Fruit fly (Drosophila melanogaster) whole organism, embryonic: Measurements from ENCODE around the gene ND-13A.
A peak's percentile ranks its signal among the peaks of the same experiment; 100 is the strongest.

Experiments used
- ATbp ChIP-seq: fragments of 200-800 bp; sonication (Bioruptor generic); optimal IDR thresholded peaks from 2 replicates; lab custom pipeline; 2017; ENCODE audit warnings: missing biosample characterization, mild to moderate bottlenecking, missing genetic modification characterization, missing genetic modification reagents
- Awh ChIP-seq: fragments of 200-800 bp; sonication (Bioruptor generic); IDR thresholded peaks from 2 replicates; pipeline ENCODE4, ENCODE4 v1.3.6; 2022; ENCODE audit warnings: missing biosample characterization, missing genetic modification characterization
- Blimp-1 ChIP-seq: fragments of 200-800 bp; sonication (Bioruptor generic); optimal IDR thresholded peaks from 3 replicates; lab custom pipeline; 2018; ENCODE audit warnings: missing biosample characterization, missing genetic modification characterization, mild to moderate bottlenecking, moderate library complexity, missing genetic modification reagents
- CG10366 ChIP-seq: fragments of 200-800 bp; sonication (Bioruptor generic); IDR thresholded peaks from 2 replicates; pipeline ENCODE4 v1.3.6; 2022; ENCODE audit warnings: missing biosample characterization, missing genetic modification characterization
- CG10565 ChIP-seq: fragments of 200-800 bp; sonication (Bioruptor generic); optimal IDR thresholded peaks from 3 replicates; lab custom pipeline; 2016; ENCODE audit warnings: missing biosample characterization, mild to moderate bottlenecking, missing genetic modification characterization
- CG11398 ChIP-seq: fragments of 200-800 bp; sonication (Bioruptor generic); optimal IDR thresholded peaks from 2 replicates; lab custom pipeline; 2016; ENCODE audit warnings: missing biosample characterization, missing genetic modification characterization
- CG12219 ChIP-seq: fragments of 200-800 bp; sonication (Bioruptor generic); optimal IDR thresholded peaks from 3 replicates; lab custom pipeline; 2018; ENCODE audit warnings: missing biosample characterization, mild to moderate bottlenecking, missing genetic modification characterization
- CG12236 ChIP-seq: fragments of 200-800 bp; sonication (Bioruptor generic); optimal IDR thresholded peaks from 2 replicates; lab custom pipeline; 2016; ENCODE audit warnings: missing biosample characterization, missing genetic modification characterization
- CG14050 ChIP-seq: fragments of 200-800 bp; sonication (Bioruptor generic); IDR thresholded peaks from 3 replicates; pipeline ENCODE4 v1.3.6; 2022; ENCODE audit warnings: missing biosample characterization, missing genetic modification characterization
- CG14860 ChIP-seq: fragments of 200-800 bp; sonication (Bioruptor generic); IDR thresholded peaks from 3 replicates; pipeline ENCODE4 v1.3.6; 2022; ENCODE audit warnings: missing biosample characterization, missing genetic modification characterization; ENCODE audit not compliant: partially characterized antibody
- CG15514 ChIP-seq: fragments of 200-800 bp; sonication (Bioruptor generic); optimal IDR thresholded peaks from 3 replicates; lab custom pipeline; 2017; ENCODE audit warnings: missing biosample characterization, missing genetic modification characterization, mild to moderate bottlenecking, moderate library complexity, missing genetic modification reagents
- CG18011 ChIP-seq: fragments of 200-800 bp; sonication (Bioruptor generic); optimal IDR thresholded peaks from 2 replicates; lab custom pipeline; 2017; ENCODE audit warnings: missing biosample characterization, missing genetic modification characterization, mild to moderate bottlenecking, moderate library complexity, missing genotype
- CG18262 ChIP-seq: fragments of 200-800 bp; optimal IDR thresholded peaks from 3 replicates; lab custom pipeline; 2019; ENCODE audit warnings: missing biosample characterization, mild to moderate bottlenecking, missing genetic modification characterization, moderate library complexity
- CG18599 ChIP-seq: fragments of 200-800 bp; sonication (Bioruptor generic); optimal IDR thresholded peaks from 3 replicates; lab custom pipeline; 2017; ENCODE audit warnings: missing biosample characterization, missing genetic modification characterization, mild to moderate bottlenecking, moderate library complexity, missing genetic modification reagents
- CG2120 ChIP-seq: fragments of 200-800 bp; sonication (Bioruptor generic); optimal IDR thresholded peaks from 3 replicates; lab custom pipeline; 2016; ENCODE audit warnings: missing biosample characterization, missing genetic modification characterization
- CG30431 ChIP-seq: fragments of 200-800 bp; sonication (Bioruptor generic); optimal IDR thresholded peaks from 2 replicates; lab custom pipeline; 2017; ENCODE audit warnings: missing biosample characterization, missing genetic modification characterization
- CG4328 ChIP-seq: fragments of 200-800 bp; sonication (Bioruptor generic); optimal IDR thresholded peaks from 3 replicates; lab custom pipeline; 2017; ENCODE audit warnings: missing biosample characterization, missing genetic modification reagents, missing genetic modification characterization
- CG4360 ChIP-seq: fragments of 200-800 bp; sonication (Bioruptor generic); IDR thresholded peaks from 2 replicates; pipeline ENCODE4 v1.3.6; 2022; ENCODE audit warnings: missing biosample characterization, missing genetic modification characterization
- CG4424 ChIP-seq: fragments of 200-800 bp; sonication (Bioruptor generic); optimal IDR thresholded peaks from 3 replicates; lab custom pipeline; 2016; ENCODE audit warnings: missing biosample characterization, missing genetic modification characterization
- CG8944 ChIP-seq: fragments of 200-800 bp; sonication (Bioruptor generic); optimal IDR thresholded peaks from 3 replicates; lab custom pipeline; 2016; ENCODE audit warnings: missing biosample characterization, missing genetic modification characterization
- D ChIP-seq, 2 experiments: fragments of 200-800 bp in 1 of 2; fragments of >200 bp in 1 of 2; sonication (Bioruptor generic) in 1 of 2; optimal IDR thresholded peaks; 2 replicates in 1 of 2; 3 replicates in 1 of 2; lab custom pipeline; 2017; ENCODE audit warnings: mild to moderate bottlenecking in 1 of 2, missing biosample characterization in 1 of 2, missing genetic modification characterization in 1 of 2, missing genetic modification reagents in 1 of 2
- D19A ChIP-seq: fragments of 200-800 bp; optimal IDR thresholded peaks from 3 replicates; lab custom pipeline; 2019; ENCODE audit warnings: missing biosample characterization, mild to moderate bottlenecking, missing genetic modification characterization, moderate library complexity
- Doc3 ChIP-seq: fragments of 200-800 bp; sonication (Bioruptor generic); IDR thresholded peaks from 3 replicates; pipeline ENCODE4 v1.3.6; 2022; ENCODE audit warnings: missing biosample characterization, missing genetic modification characterization; ENCODE audit not compliant: partially characterized antibody
- Elba2 ChIP-seq: fragments of 200-800 bp; sonication (Bioruptor generic); optimal IDR thresholded peaks from 3 replicates; lab custom pipeline; 2016; ENCODE audit warnings: missing biosample characterization, missing genetic modification characterization
- Hsf ChIP-seq: fragments of 200-800 bp; sonication (Bioruptor generic); optimal IDR thresholded peaks from 3 replicates; lab custom pipeline; 2016; ENCODE audit warnings: missing biosample characterization, missing genetic modification characterization
- Ravus ChIP-seq: fragments of 200-800 bp; sonication (Bioruptor generic); IDR thresholded peaks from 2 replicates; pipeline ENCODE4 v1.3.6; 2022; ENCODE audit warnings: missing biosample characterization, missing genetic modification characterization
- Trl ChIP-seq, 3 experiments: fragments of >200 bp in 2 of 3; fragments of 200-800 bp in 1 of 3; sonication (Bioruptor generic) in 1 of 3; optimal IDR thresholded peaks; 2 replicates in 1 of 3; 3 replicates in 2 of 3; lab custom pipeline; 2016 to 2017; ENCODE audit warnings: missing biosample characterization in 1 of 3, missing genetic modification characterization in 1 of 3
- Xrp1 ChIP-seq: fragments of 200-800 bp; sonication (Bioruptor generic); IDR thresholded peaks from 2 replicates; pipeline ENCODE4 v1.3.6; 2022; ENCODE audit warnings: missing biosample characterization, missing genetic modification characterization
- abd-A ChIP-seq: fragments of 200-800 bp; sonication (Bioruptor generic); optimal IDR thresholded peaks from 3 replicates; lab custom pipeline; 2019; ENCODE audit warnings: missing biosample characterization, mild to moderate bottlenecking, missing genetic modification characterization, moderate library complexity
- chif ChIP-seq, 2 experiments: fragments of 200-800 bp; sonication (Bioruptor generic); optimal IDR thresholded peaks; 3 replicates each; lab custom pipeline; 2016; ENCODE audit warnings: missing biosample characterization in 2 of 2, missing genetic modification characterization in 2 of 2
- chm ChIP-seq: fragments of 200-800 bp; sonication (Bioruptor generic); IDR thresholded peaks from 2 replicates; pipeline ENCODE4 v1.3.6; 2022; ENCODE audit warnings: missing biosample characterization, missing genetic modification characterization
- croc ChIP-seq: fragments of 200-800 bp; sonication (Bioruptor generic); conservative IDR thresholded peaks from 3 replicates; pipeline ENCODE4 v1.3.6; 2022; ENCODE audit warnings: missing biosample characterization, missing genetic modification characterization
- gcm ChIP-seq: fragments of 200-800 bp; sonication (Bioruptor generic); optimal IDR thresholded peaks from 2 replicates; lab custom pipeline; 2019; ENCODE audit warnings: missing biosample characterization, mild to moderate bottlenecking, missing genetic modification characterization, moderate library complexity
- hbn ChIP-seq: fragments of 200-800 bp; sonication (Bioruptor generic); IDR thresholded peaks from 2 replicates; pipeline ENCODE4 v1.3.6; 2022; ENCODE audit warnings: missing biosample characterization, missing genetic modification characterization; ENCODE audit not compliant: partially characterized antibody
- hth ChIP-seq: fragments of >200 bp; optimal IDR thresholded peaks from 2 replicates; lab custom pipeline; 2017; ENCODE audit warnings: inconsistent platforms
- ind ChIP-seq: fragments of 200-800 bp; sonication (Bioruptor generic); optimal IDR thresholded peaks from 3 replicates; lab custom pipeline; 2016; ENCODE audit warnings: missing biosample characterization, missing genetic modification characterization
- jing ChIP-seq: fragments of 200-800 bp; sonication (Bioruptor generic); optimal IDR thresholded peaks from 2 replicates; lab custom pipeline; 2018; ENCODE audit warnings: missing biosample characterization, mild to moderate bottlenecking, missing genetic modification characterization
- klu ChIP-seq: fragments of 200-800 bp; sonication (Bioruptor generic); IDR thresholded peaks from 2 replicates; pipeline ENCODE4 v1.3.6; 2022; ENCODE audit warnings: missing biosample characterization, missing genetic modification characterization
- knrl ChIP-seq: fragments of 200-800 bp; sonication (Bioruptor generic); IDR thresholded peaks from 3 replicates; pipeline ENCODE4 v1.3.6; 2022; ENCODE audit warnings: missing biosample characterization, missing genetic modification characterization; ENCODE audit not compliant: partially characterized antibody
- lola ChIP-seq, 3 experiments: fragments of >200 bp in 2 of 3; fragments of 200-800 bp in 1 of 3; sonication (Bioruptor generic) in 1 of 3; optimal IDR thresholded peaks; 2 replicates each; lab custom pipeline; 2017 to 2019; ENCODE audit warnings: missing biosample characterization in 3 of 3, missing genetic modification characterization in 3 of 3, mild to moderate bottlenecking in 1 of 3, moderate library complexity in 1 of 3
- nau ChIP-seq: fragments of 200-800 bp; sonication (Bioruptor generic); optimal IDR thresholded peaks from 3 replicates; lab custom pipeline; 2017; ENCODE audit warnings: missing biosample characterization, mild to moderate bottlenecking, missing genetic modification characterization, missing genetic modification reagents
- nerfin-2 ChIP-seq: fragments of 200-800 bp; sonication (Bioruptor generic); IDR thresholded peaks from 2 replicates; pipeline ENCODE4 v1.3.6; 2022; ENCODE audit warnings: missing biosample characterization, missing genetic modification characterization; ENCODE audit not compliant: partially characterized antibody
- nmo ChIP-seq: fragments of 200-800 bp; sonication (Bioruptor generic); optimal IDR thresholded peaks from 2 replicates; lab custom pipeline; 2018; ENCODE audit warnings: missing biosample characterization, mild to moderate bottlenecking, missing genetic modification characterization, moderate library complexity
- odd ChIP-seq: fragments of 200-800 bp; sonication (Bioruptor generic); optimal IDR thresholded peaks from 2 replicates; lab custom pipeline; 2017; ENCODE audit warnings: missing biosample characterization, mild to moderate bottlenecking, missing genetic modification characterization
- slou ChIP-seq: fragments of 200-800 bp; sonication (Bioruptor generic); optimal IDR thresholded peaks from 3 replicates; lab custom pipeline; 2016; ENCODE audit warnings: missing biosample characterization, missing genetic modification characterization
- tap ChIP-seq: fragments of 200-800 bp; optimal IDR thresholded peaks from 3 replicates; lab custom pipeline; 2019; ENCODE audit warnings: missing biosample characterization, mild to moderate bottlenecking, missing genetic modification characterization, moderate library complexity
- unc-4 ChIP-seq: fragments of 200-800 bp; sonication (Bioruptor generic); IDR thresholded peaks from 2 replicates; pipeline ENCODE4 v1.3.6; 2022; ENCODE audit warnings: missing biosample characterization, missing genetic modification characterization; ENCODE audit not compliant: partially characterized antibody
- vfl ChIP-seq: fragments of 200-800 bp; sonication (Bioruptor generic); optimal IDR thresholded peaks from 2 replicates; lab custom pipeline; 2016; ENCODE audit warnings: missing biosample characterization, missing genetic modification characterization
- zf30C ChIP-seq: fragments of 200-800 bp; sonication (Bioruptor generic); optimal IDR thresholded peaks from 3 replicates; lab custom pipeline; 2018; ENCODE audit warnings: missing biosample characterization, mild to moderate bottlenecking, missing genetic modification characterization

ND-13A gene

dm6 chr2L:5054953-5055352, 45.1 kb downstream of the ND-13A start, which contains the start of the genes CG14036 and His3.3A (continued):
- TF ChIP-seq CG18011 (GFP tag; lab: Kevin White, UChicago) (no peak), vfl (GFP tag; lab: Kevin White, UChicago) (no peak), CG10366 (GFP tag; lab: Robert Waterston, UW) (no peak), nau (GFP tag; lab: Kevin White, UChicago) (no peak), Hsf (GFP tag; lab: Kevin White, UChicago) (no peak), Xrp1 (GFP tag; lab: Robert Waterston, UW) (no peak), chif (GFP tag; optimal IDR thresholded peaks at IDR 0.05; lab: Kevin White, UChicago) (no peak), lola (GFP tag; optimal IDR thresholded peaks at IDR 0.05; lab: Kevin White, UChicago) (no peak), hth (lab: Kevin White, UChicago) (no peak), nmo (peak; percentile 56), Blimp-1 (GFP tag; lab: Kevin White, UChicago) (peak; percentile 69), CG8944 (GFP tag; lab: Kevin White, UChicago) (no peak), knrl (GFP tag; lab: Robert Waterston, UW) (peak; percentile 52; the same call in 2 of the 3 replicates), slou (GFP tag; lab: Kevin White, UChicago) (no peak), jing (no peak), CG2120 (GFP tag; lab: Kevin White, UChicago) (peak; percentile 46), gcm (GFP tag; lab: Kevin White, UChicago) (no peak), CG4360 (no peak), Ravus (GFP tag; lab: Robert Waterston, UW) (no peak), hbn (peak; percentile 58), ATbp (no peak), tap (no peak), CG14860 (GFP tag; lab: Robert Waterston, UW) (peak; percentile 58; the same call in 2 of the 3 replicates), CG12219 (no peak), klu (no peak), CG4424 (GFP tag; lab: Kevin White, UChicago) (no peak), Doc3 (GFP tag; lab: Robert Waterston, UW) (peak; percentile 49; the same call in 1 of the 3 replicates), CG10565 (no peak), Awh (no peak), Elba2 (GFP tag; lab: Kevin White, UChicago) (no peak), Trl (optimal IDR thresholded peaks at IDR 0.05; lab: Kevin White, UChicago) (no peak), Trl (GFP tag; optimal IDR thresholded peaks at IDR 0.05; lab: Kevin White, UChicago) (no peak), chm (peak; percentile 27; the same call in 1 of the 2 replicates), D (optimal IDR thresholded peaks at IDR 0.05; lab: Kevin White, UChicago) (no peak), D (GFP tag; optimal IDR thresholded peaks at IDR 0.05; lab: Kevin White, UChicago) (no peak), unc-4 (GFP tag; lab: Robert Waterston, UW) (peak; percentile 69), CG12236 (GFP tag; lab: Kevin White, UChicago) (no peak), D19A (tag; lab: Kevin White, UChicago) (no peak), nerfin-2 (GFP tag; lab: Robert Waterston, UW) (no peak), CG18599 (GFP tag; lab: Kevin White, UChicago) (no peak), CG18262 (no peak), CG4328 (GFP tag; lab: Kevin White, UChicago) (no peak), croc (GFP tag; lab: Robert Waterston, UW) (no peak), ind (GFP tag; lab: Kevin White, UChicago) (no peak), zf30C (GFP tag; lab: Kevin White, UChicago) (no peak), CG15514 (peak; percentile 82), CG30431 (GFP tag; lab: Kevin White, UChicago) (no peak), abd-A (tag; lab: Kevin White, UChicago) (no peak), CG14050 (GFP tag; lab: Robert Waterston, UW) (no peak), CG11398 (GFP tag; lab: Kevin White, UChicago) (no peak), odd (GFP tag; lab: Kevin White, UChicago) (no peak)
